Fruit fly (Drosophila melanogaster): ENCODE measurements around the gene CG42359.

The CG42359 gene

DNA sequence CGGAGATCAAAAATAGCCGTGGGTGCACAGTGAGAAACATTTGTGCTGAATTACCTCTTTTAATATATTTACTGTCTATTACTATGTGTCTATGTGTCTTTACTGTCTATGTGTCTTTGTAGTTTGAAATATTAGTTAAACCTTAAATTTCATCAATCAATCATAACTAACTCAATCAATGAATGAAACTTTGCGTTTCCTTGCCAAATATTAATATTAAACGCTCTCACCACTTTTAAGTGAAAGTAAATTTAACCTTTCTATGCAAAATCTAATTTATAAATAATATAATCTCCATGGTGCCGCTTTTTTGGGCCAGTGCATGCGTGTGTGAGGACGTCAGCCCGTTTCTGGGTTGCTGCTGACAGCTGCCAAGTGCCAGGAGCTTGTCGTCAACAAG lies 19.1 kb upstream of the CG42359 start (continued):
- TF ChIP-seq CG10654 (GFP tag; optimal IDR thresholded peaks at IDR 0.05) (no peak), vvl (GFP tag; IDR thresholded peaks at IDR 0.05) (no peak), CG30403 (GFP tag; optimal IDR thresholded peaks at IDR 0.05) (peak; percentile 10), chn (GFP tag; optimal IDR thresholded peaks at IDR 0.05) (no peak), Usf (GFP tag; optimal IDR thresholded peaks at IDR 0.05) (no peak), bcd (GFP tag; optimal IDR thresholded peaks at IDR 0.05) (peak; percentile 17), CG17829 (tag; optimal IDR thresholded peaks at IDR 0.05) (no peak), NfI (GFP tag; optimal IDR thresholded peaks at IDR 0.05) (peak; percentile 15), Hsf (GFP tag; optimal IDR thresholded peaks at IDR 0.05) (peak; percentile 8), zen (tag; optimal IDR thresholded peaks at IDR 0.05) (no peak), gem (tag; optimal IDR thresholded peaks at IDR 0.05) (peak; percentile 43), Fer2 (tag; optimal IDR thresholded peaks at IDR 0.05) (no peak), Hr39 (optimal IDR thresholded peaks at IDR 0.05) (no peak), nerfin-1 (tag; optimal IDR thresholded peaks at IDR 0.05) (no peak), Pdp1 (GFP tag; optimal IDR thresholded peaks at IDR 0.05) (no peak), CG18599 (GFP tag; optimal IDR thresholded peaks at IDR 0.05) (peak; percentile 31), H2.0 (GFP tag; IDR thresholded peaks at IDR 0.05) (no peak), CG1024 (GFP tag; IDR thresholded peaks at IDR 0.05) (no peak), jigr1 (GFP tag; IDR thresholded peaks at IDR 0.05) (no peak), MTF-1 (GFP tag; optimal IDR thresholded peaks at IDR 0.05; ENCODE audit: borderline replicate concordance) (no peak), Hand (GFP tag; optimal IDR thresholded peaks at IDR 0.05) (no peak), sob (GFP tag; IDR thresholded peaks at IDR 0.05) (no peak), aop (GFP tag; IDR thresholded peaks at IDR 0.05) (no peak), HLH54F (GFP tag; optimal IDR thresholded peaks at IDR 0.05) (no peak), Mrtf (GFP tag; IDR thresholded peaks at IDR 0.05) (no peak), E2f1 (GFP tag; IDR thresholded peaks at IDR 0.05) (no peak), dpn (GFP tag; optimal IDR thresholded peaks at IDR 0.05) (no peak), Fer3 (tag; optimal IDR thresholded peaks at IDR 0.05) (peak; percentile 7), CG13424 (tag; optimal IDR thresholded peaks at IDR 0.05) (peak; percentile 28), CG33213 (GFP tag; optimal IDR thresholded peaks at IDR 0.05) (no peak), nerfin-2 (GFP tag; IDR thresholded peaks at IDR 0.05; ENCODE audit: partially characterized antibody) (no peak), lab (GFP tag; optimal IDR thresholded peaks at IDR 0.05) (no peak), CG12659 (GFP tag; optimal IDR thresholded peaks at IDR 0.05) (peak; percentile 36), CG43689 (GFP tag; IDR thresholded peaks at IDR 0.05) (no peak), CG12236 (GFP tag; optimal IDR thresholded peaks at IDR 0.05) (no peak), CG3281 (GFP tag; optimal IDR thresholded peaks at IDR 0.05) (peak; percentile 20), esg (GFP tag; conservative IDR thresholded peaks at IDR 0.05) (no peak), mam (GFP tag; optimal IDR thresholded peaks at IDR 0.05) (no peak), sc (optimal IDR thresholded peaks at IDR 0.05) (no peak), sc (GFP tag; optimal IDR thresholded peaks at IDR 0.05) (no peak), h (optimal IDR thresholded peaks at IDR 0.05) (no peak), ssp (GFP tag; IDR thresholded peaks at IDR 0.05) (no peak), jumu (GFP tag; optimal IDR thresholded peaks at IDR 0.05) (no peak), zfh1 (GFP tag; IDR thresholded peaks at IDR 0.05) (no peak), CG10565 (GFP tag; optimal IDR thresholded peaks at IDR 0.05) (no peak), CG1832 (GFP tag; optimal IDR thresholded peaks at IDR 0.05) (no peak), dimm (GFP tag; IDR thresholded peaks at IDR 0.05) (no peak), nmo (GFP tag; optimal IDR thresholded peaks at IDR 0.05) (peak; percentile 10), CG12769 (tag; optimal IDR thresholded peaks at IDR 0.05) (no peak), HLH3B (GFP tag; IDR thresholded peaks at IDR 0.05) (no peak), dmrt99B (tag; optimal IDR thresholded peaks at IDR 0.05) (peak; percentile 64), CG8290 (GFP tag; optimal IDR thresholded peaks at IDR 0.05) (no peak), CG8290 (tag; optimal IDR thresholded peaks at IDR 0.05) (peak in 1 of 2 experiments; percentile 16)
